Worm (Caenorhabditis elegans): Measurements from ENCODE around the gene col-124.

- no peak for TF ChIP-seq gmeb-1 (tag; optimal IDR thresholded peaks at IDR 0.05)
- TF ChIP-seq nhr-6 (tag; optimal IDR thresholded peaks at IDR 0.05) = no peak
These were observed 35.0 kb downstream of the col-124 start for ce11 chrIV:10251261-10251660.
